Worm (Caenorhabditis elegans) whole organism, L2 larva: ENCODE results near the gene str-8.

Experiments
- C34F6.9 ChIP-seq: fragments of 150-350 bp; optimal IDR thresholded peaks from 2 replicates; lab custom pipeline; 2014; ENCODE audit warnings: missing biosample characterization, missing genetic modification characterization
- F13H6.1 ChIP-seq: sonication (generic microtip); optimal IDR thresholded peaks from 2 replicates; lab custom pipeline; 2016; ENCODE audit warnings: missing genetic modification characterization, missing compliant biosample characterization
- ZK546.5 ChIP-seq: sonication (generic microtip); optimal IDR thresholded peaks from 2 replicates; lab custom pipeline; 2017; ENCODE audit warnings: missing biosample characterization, missing genetic modification characterization
- blmp-1 ChIP-seq: sonication (generic microtip); optimal IDR thresholded peaks from 2 replicates; lab custom pipeline; 2017; ENCODE audit warnings: missing genetic modification characterization, mild to moderate bottlenecking, missing compliant biosample characterization, antibody characterized with exemption, moderate library complexity; ENCODE audit not compliant: insufficient read depth
- ceh-82 ChIP-seq: fragments of 150-350 bp; optimal IDR thresholded peaks from 2 replicates; lab custom pipeline; 2014; ENCODE audit warnings: missing biosample characterization, missing genetic modification characterization
- dmd-4 ChIP-seq: sonication (generic microtip); optimal IDR thresholded peaks from 2 replicates; lab custom pipeline; 2017; ENCODE audit warnings: missing biosample characterization, missing genetic modification characterization
- egl-27 ChIP-seq: sonication (generic microtip); optimal IDR thresholded peaks from 3 replicates; lab custom pipeline; 2017; ENCODE audit warnings: missing biosample characterization, missing genetic modification reagents, missing genetic modification characterization
- elt-1 ChIP-seq: fragments of 150-350 bp; optimal IDR thresholded peaks from 2 replicates; lab custom pipeline; 2014; ENCODE audit warnings: missing biosample characterization, missing genetic modification characterization
- elt-3 ChIP-seq: sonication (generic microtip); optimal IDR thresholded peaks from 2 replicates; lab custom pipeline; 2017; ENCODE audit warnings: missing biosample characterization, missing genetic modification characterization
- fos-1 ChIP-seq: fragments of 150-350 bp; optimal IDR thresholded peaks from 2 replicates; lab custom pipeline; 2014; ENCODE audit warnings: missing biosample characterization, missing genetic modification characterization
- lin-11 ChIP-seq: fragments of 150-350 bp; sonication (generic microtip); optimal IDR thresholded peaks from 2 replicates; lab custom pipeline; 2014; ENCODE audit warnings: missing biosample characterization, missing genetic modification characterization, inconsistent platforms, mixed read lengths
- lin-39 ChIP-seq: fragments of 150-350 bp; optimal IDR thresholded peaks from 2 replicates; lab custom pipeline; 2014; ENCODE audit warnings: missing biosample characterization, missing genetic modification reagents, missing genetic modification characterization
- lsy-2 ChIP-seq, 2 experiments: fragments of 150-350 bp in 1 of 2; sonication (generic microtip) in 1 of 2; optimal IDR thresholded peaks; 2 replicates each; lab custom pipeline; 2014 to 2017; ENCODE audit warnings: missing biosample characterization in 2 of 2, missing genetic modification characterization in 2 of 2
- mab-5 ChIP-seq: fragments of 150-350 bp; optimal IDR thresholded peaks from 2 replicates; lab custom pipeline; 2014; ENCODE audit warnings: missing biosample characterization, missing genetic modification characterization
- mbf-1 ChIP-seq: sonication (generic microtip); optimal IDR thresholded peaks from 2 replicates; lab custom pipeline; 2017; ENCODE audit warnings: missing biosample characterization, missing genetic modification characterization
- mdl-1 ChIP-seq, 2 experiments: fragments of 150-350 bp in 1 of 2; sonication (generic microtip) in 1 of 2; optimal IDR thresholded peaks; 2 replicates each; lab custom pipeline; 2017; ENCODE audit warnings: missing biosample characterization in 2 of 2, missing genetic modification characterization in 2 of 2
- nhr-10 ChIP-seq: sonication (generic microtip); optimal IDR thresholded peaks from 2 replicates; lab custom pipeline; 2017; ENCODE audit warnings: missing biosample characterization, missing genetic modification characterization
- nhr-11 ChIP-seq: fragments of 150-350 bp; optimal IDR thresholded peaks from 2 replicates; lab custom pipeline; 2014; ENCODE audit warnings: missing biosample characterization, missing genetic modification characterization
- nhr-12 ChIP-seq: fragments of 150-350 bp; optimal IDR thresholded peaks from 2 replicates; lab custom pipeline; 2014; ENCODE audit warnings: missing biosample characterization, missing genetic modification characterization
- nhr-129 ChIP-seq: fragments of 150-350 bp; optimal IDR thresholded peaks from 2 replicates; lab custom pipeline; 2014; ENCODE audit warnings: missing biosample characterization, missing genetic modification characterization
- nhr-21 ChIP-seq: fragments of 150-350 bp; optimal IDR thresholded peaks from 2 replicates; lab custom pipeline; 2014; ENCODE audit warnings: missing biosample characterization, missing genetic modification characterization
- nhr-23 ChIP-seq: fragments of 150-350 bp; optimal IDR thresholded peaks from 2 replicates; lab custom pipeline; 2014; ENCODE audit warnings: missing biosample characterization, missing genetic modification reagents, missing genetic modification characterization
- nhr-237 ChIP-seq: fragments of 150-350 bp; optimal IDR thresholded peaks from 2 replicates; lab custom pipeline; 2014; ENCODE audit warnings: missing biosample characterization, missing genetic modification characterization
- nhr-25 ChIP-seq: fragments of 150-350 bp; sonication (generic microtip); optimal IDR thresholded peaks from 3 replicates; lab custom pipeline; 2014; ENCODE audit warnings: missing biosample characterization, missing genetic modification characterization
- nhr-77 ChIP-seq: fragments of 150-350 bp; optimal IDR thresholded peaks from 2 replicates; lab custom pipeline; 2014; ENCODE audit warnings: missing biosample characterization, missing genetic modification characterization
- peb-1 ChIP-seq: fragments of 150-350 bp; optimal IDR thresholded peaks from 2 replicates; lab custom pipeline; 2014; ENCODE audit warnings: missing biosample characterization, missing genetic modification characterization
- sem-4 ChIP-seq: fragments of 150-350 bp; optimal IDR thresholded peaks from 2 replicates; lab custom pipeline; 2014; ENCODE audit warnings: missing biosample characterization, missing genetic modification reagents, missing genetic modification characterization
- sma-3 ChIP-seq: sonication (generic microtip); optimal IDR thresholded peaks from 2 replicates; lab custom pipeline; 2016; ENCODE audit warnings: missing genetic modification reagents, missing genetic modification characterization, missing compliant biosample characterization
- sma-9 ChIP-seq, 2 experiments: fragments of 150-350 bp in 1 of 2; sonication (generic microtip) in 1 of 2; optimal IDR thresholded peaks; 2 replicates each; lab custom pipeline; 2014 to 2016; ENCODE audit warnings: missing genetic modification characterization in 2 of 2, mild to moderate bottlenecking in 1 of 2, missing biosample characterization in 1 of 2, missing compliant biosample characterization in 1 of 2, missing genetic modification reagents in 1 of 2, moderate library complexity in 1 of 2
- snpc-4 ChIP-seq: fragments of 150-350 bp; optimal IDR thresholded peaks from 2 replicates; lab custom pipeline; 2014; ENCODE audit warnings: missing biosample characterization, missing genetic modification characterization
- unc-39 ChIP-seq: fragments of 150-350 bp; optimal IDR thresholded peaks from 2 replicates; lab custom pipeline; 2014; ENCODE audit warnings: missing biosample characterization, missing genetic modification characterization
- unc-55 ChIP-seq: fragments of 150-350 bp; sonication (generic microtip); optimal IDR thresholded peaks from 3 replicates; lab custom pipeline; 2014; ENCODE audit warnings: missing biosample characterization, missing genetic modification reagents, missing genetic modification characterization
- unc-62 ChIP-seq: fragments of 150-350 bp; optimal IDR thresholded peaks from 2 replicates; lab custom pipeline; 2014; ENCODE audit warnings: missing biosample characterization, missing genetic modification reagents, missing genetic modification characterization
- zag-1 ChIP-seq: fragments of 150-350 bp; optimal IDR thresholded peaks from 2 replicates; lab custom pipeline; 2014; ENCODE audit warnings: missing biosample characterization, missing genetic modification characterization
- ztf-1 ChIP-seq: fragments of 200-800 bp; sonication (Bioruptor generic); conservative IDR thresholded peaks from 2 replicates; pipeline ENCODE4 v1.3.6; 2022; ENCODE audit warnings: missing genetic modification characterization, missing compliant biosample characterization
- ztf-4 ChIP-seq: fragments of 150-350 bp; optimal IDR thresholded peaks from 2 replicates; lab custom pipeline; 2014; ENCODE audit warnings: missing biosample characterization, missing genetic modification characterization

Gene str-8

DNA sequence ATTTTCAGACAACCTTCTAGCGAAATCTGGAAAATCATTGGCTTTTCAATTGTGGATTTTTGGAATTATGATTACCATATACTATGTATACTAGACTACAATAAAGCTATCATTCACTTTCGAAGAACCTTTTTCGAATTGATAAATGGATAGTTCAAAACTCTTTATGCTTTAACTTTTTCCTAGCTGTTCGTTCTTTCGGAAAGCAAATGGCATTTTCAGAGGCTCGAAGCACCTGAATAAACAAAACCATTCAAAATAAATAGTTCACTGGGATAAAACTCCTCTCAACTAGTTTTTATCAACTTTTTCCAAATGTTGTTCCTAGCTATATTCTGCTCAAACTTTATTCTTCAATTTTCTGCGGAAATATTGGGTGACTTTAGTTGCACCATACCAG, 26.3 kb downstream of the str-8 start, which contains the start of gene T26E4.2:
Gene T26E4.2 (plus strand): TSS at position 301 of the 400 bp plus-strand sequence.
- TF ChIP-seq sem-4 (tag; lab: Kevin White, UChicago) (no peak), nhr-25 (tag; lab: Kevin White, UChicago) (no peak), peb-1 (tag; lab: Kevin White, UChicago) (no peak), nhr-129 (tag; lab: Kevin White, UChicago) (no peak), nhr-10 (tag; lab: Kevin White, UChicago) (no peak), nhr-237 (tag; lab: Kevin White, UChicago) (no peak), F13H6.1 (tag; lab: Kevin White, UChicago) (no peak), unc-39 (tag; lab: Kevin White, UChicago) (no peak), ztf-4 (no peak), lsy-2 (tag; optimal IDR thresholded peaks at IDR 0.05; lab: Kevin White, UChicago) (no peak), mab-5 (tag; lab: Kevin White, UChicago) (no peak), lin-11 (tag; lab: Kevin White, UChicago) (no peak), elt-3 (tag; lab: Kevin White, UChicago) (no peak), ztf-1 (GFP tag; lab: Robert Waterston, UW) (no peak), sma-9 (GFP tag; optimal IDR thresholded peaks at IDR 0.05; lab: Kevin White, UChicago) (no peak), sma-9 (tag; optimal IDR thresholded peaks at IDR 0.05; lab: Kevin White, UChicago) (no peak), snpc-4 (tag; lab: Kevin White, UChicago) (no peak), nhr-77 (tag; lab: Kevin White, UChicago) (no peak), dmd-4 (no peak), fos-1 (tag; lab: Kevin White, UChicago) (no peak)

DNA sequence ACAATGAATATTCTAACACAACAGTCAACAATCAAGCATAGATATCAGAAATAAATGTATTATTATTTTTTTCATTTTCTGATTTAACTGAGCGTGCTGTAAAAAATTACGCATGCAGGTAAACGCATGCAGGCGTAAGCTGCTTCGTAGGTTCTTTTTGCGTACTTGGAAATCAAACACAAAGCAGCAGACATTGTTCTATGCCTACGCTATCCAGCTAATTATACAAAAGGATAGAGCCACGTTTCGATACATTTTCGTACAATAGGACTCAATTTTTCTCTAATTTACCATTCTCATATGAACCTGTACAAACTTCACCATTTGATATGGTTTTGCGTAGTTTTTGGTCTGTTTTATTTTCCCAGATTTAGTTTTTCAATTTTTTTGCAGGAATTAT, 27.7 kb downstream of the str-8 start, which contains the start of gene T26E4.3:
Gene T26E4.3 (plus strand): TSS at position 301 of the 400 bp plus-strand sequence.
- TF ChIP-seq blmp-1 (tag; lab: Kevin White, UChicago) (no peak), ztf-4 (no peak), mab-5 (tag; lab: Kevin White, UChicago) (no peak), sma-9 (GFP tag; optimal IDR thresholded peaks at IDR 0.05; lab: Kevin White, UChicago) (no peak), sma-9 (tag; optimal IDR thresholded peaks at IDR 0.05; lab: Kevin White, UChicago) (no peak), sma-3 (GFP tag; lab: Kevin White, UChicago) (no peak), nhr-11 (tag; lab: Kevin White, UChicago) (no peak), elt-1 (tag; lab: Kevin White, UChicago) (no peak), zag-1 (tag; lab: Kevin White, UChicago) (no peak), unc-62 (GFP tag; lab: Kevin White, UChicago) (no peak), unc-39 (tag; lab: Kevin White, UChicago) (no peak), lin-11 (tag; lab: Kevin White, UChicago) (no peak)

DNA sequence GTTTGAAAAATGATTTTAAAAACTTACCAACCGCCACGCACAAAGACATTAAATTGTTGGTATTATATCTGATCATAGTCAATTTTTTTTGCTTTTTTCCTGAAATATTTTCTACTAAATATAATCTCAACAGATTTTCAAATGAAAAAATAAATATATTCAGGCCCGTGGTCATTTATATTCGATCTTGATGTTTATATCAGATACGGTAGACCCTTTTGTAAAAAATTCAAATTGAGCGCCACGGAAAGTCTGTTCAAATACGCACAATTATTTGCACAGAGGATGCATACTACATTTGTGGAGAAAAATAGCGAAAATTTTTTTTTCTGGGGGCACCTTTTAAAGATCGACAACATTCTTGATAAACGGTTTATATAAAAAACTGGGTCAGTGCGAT, 37.6 kb downstream of the str-8 start, which contains the start of gene T26E4.4:
Gene T26E4.4 (minus strand): TSS at position 101 of the 400 bp plus-strand sequence.
- TF ChIP-seq ZK546.5 (tag; lab: Kevin White, UChicago) = no peak
- no peak for TF ChIP-seq mbf-1
- no peak for TF ChIP-seq fos-1 (tag; lab: Kevin White, UChicago)
- no peak for TF ChIP-seq nhr-12 (tag; lab: Kevin White, UChicago)
- TF ChIP-seq dmd-4 = no peak
- no peak for TF ChIP-seq lin-39
- no peak for TF ChIP-seq ceh-82 (tag; lab: Kevin White, UChicago)
- no peak for TF ChIP-seq egl-27 (tag; lab: Kevin White, UChicago)
- TF ChIP-seq peb-1 (tag; lab: Kevin White, UChicago) = no peak
- TF ChIP-seq elt-1 (tag; lab: Kevin White, UChicago) = no peak
- no peak for TF ChIP-seq nhr-23
- TF ChIP-seq C34F6.9 = no peak
- TF ChIP-seq mdl-1 (tag; optimal IDR thresholded peaks at IDR 0.05; lab: Kevin White, UChicago) = no peak
- no peak for TF ChIP-seq unc-55 (GFP tag; lab: Kevin White, UChicago)
- TF ChIP-seq ztf-1 (GFP tag; lab: Robert Waterston, UW) = no peak
- TF ChIP-seq sma-9 (GFP tag; optimal IDR thresholded peaks at IDR 0.05; lab: Kevin White, UChicago) = no peak
- TF ChIP-seq sma-9 (tag; optimal IDR thresholded peaks at IDR 0.05; lab: Kevin White, UChicago) = no peak
- TF ChIP-seq nhr-21 = no peak
- TF ChIP-seq unc-39 (tag; lab: Kevin White, UChicago) = no peak
- no peak for TF ChIP-seq nhr-237 (tag; lab: Kevin White, UChicago)
